Worm (Caenorhabditis elegans) whole organism, mixed stage, embryonic: ENCODE results near the gene erfa-3.
A peak's percentile ranks its signal among the peaks of the same experiment; 100 is the strongest.

ENCODE experiments used
- M03D4.4 ChIP-seq: sonication (generic microtip); optimal IDR thresholded peaks from 2 replicates; lab custom pipeline; 2017; ENCODE audit warnings: mild to moderate bottlenecking, missing genetic modification characterization, missing compliant biosample characterization
- bed-3 ChIP-seq: fragments of 200-800 bp; sonication (Bioruptor generic); optimal IDR thresholded peaks from 3 replicates; lab custom pipeline; 2018; ENCODE audit warnings: mild to moderate bottlenecking, missing genetic modification characterization, moderate library complexity, missing compliant biosample characterization
- blmp-1 ChIP-seq: fragments of 150-350 bp; optimal IDR thresholded peaks from 2 replicates; lab custom pipeline; 2014; ENCODE audit warnings: missing biosample characterization, missing genetic modification characterization
- ceh-39 ChIP-seq: fragments of 150-350 bp; optimal IDR thresholded peaks from 2 replicates; lab custom pipeline; 2014; ENCODE audit warnings: missing biosample characterization, missing genetic modification characterization
- ceh-43 ChIP-seq: fragments of 200-800 bp; sonication (Bioruptor generic); optimal IDR thresholded peaks from 2 replicates; lab custom pipeline; 2018; ENCODE audit warnings: mild to moderate bottlenecking, missing genetic modification characterization, moderate library complexity, missing compliant biosample characterization
- ces-1 ChIP-seq: fragments of 150-350 bp; optimal IDR thresholded peaks from 2 replicates; lab custom pipeline; 2014; ENCODE audit warnings: missing biosample characterization, missing genetic modification reagents, missing genetic modification characterization
- cnd-1 ChIP-seq: fragments of 200-800 bp; sonication (Bioruptor generic); optimal IDR thresholded peaks from 2 replicates; lab custom pipeline; 2018; ENCODE audit warnings: mild to moderate bottlenecking, missing genetic modification characterization, missing compliant biosample characterization
- elt-1 ChIP-seq: sonication (generic microtip); optimal IDR thresholded peaks from 2 replicates; lab custom pipeline; 2017; ENCODE audit warnings: missing genetic modification characterization, mild to moderate bottlenecking, missing compliant biosample characterization, antibody characterized with exemption, moderate library complexity, borderline replicate concordance; ENCODE audit not compliant: insufficient read depth
- elt-3 ChIP-seq: fragments of 150-350 bp; optimal IDR thresholded peaks from 2 replicates; lab custom pipeline; 2014; ENCODE audit warnings: missing biosample characterization, missing genetic modification characterization
- flh-1 ChIP-seq: fragments of 200-800 bp; sonication (Bioruptor generic); optimal IDR thresholded peaks from 2 replicates; lab custom pipeline; 2018; ENCODE audit warnings: mild to moderate bottlenecking, missing genetic modification characterization, moderate library complexity, missing compliant biosample characterization
- ham-2 ChIP-seq: fragments of 200-800 bp; sonication (Bioruptor generic); optimal IDR thresholded peaks from 2 replicates; lab custom pipeline; 2018; ENCODE audit warnings: mild to moderate bottlenecking, missing genetic modification characterization, missing compliant biosample characterization
- hlh-1 ChIP-seq: fragments of 150-350 bp; optimal IDR thresholded peaks from 2 replicates; lab custom pipeline; 2014; ENCODE audit warnings: missing biosample characterization, missing genetic modification reagents, missing genetic modification characterization
- lin-13 ChIP-seq: fragments of 150-350 bp; optimal IDR thresholded peaks from 2 replicates; lab custom pipeline; 2014; ENCODE audit warnings: missing biosample characterization, missing genetic modification characterization
- lin-32 ChIP-seq: fragments of 200-800 bp; sonication (Bioruptor generic); optimal IDR thresholded peaks from 2 replicates; lab custom pipeline; 2018; ENCODE audit warnings: mild to moderate bottlenecking, missing genetic modification characterization, missing compliant biosample characterization
- lsy-2 ChIP-seq: fragments of 150-350 bp; optimal IDR thresholded peaks from 2 replicates; lab custom pipeline; 2014; ENCODE audit warnings: missing biosample characterization, missing genetic modification characterization
- mep-1 ChIP-seq: fragments of 150-350 bp; optimal IDR thresholded peaks from 2 replicates; lab custom pipeline; 2017; ENCODE audit warnings: missing biosample characterization, missing genetic modification reagents, missing genetic modification characterization, inconsistent platforms
- mls-2 ChIP-seq: sonication (generic microtip); optimal IDR thresholded peaks from 2 replicates; lab custom pipeline; 2016; ENCODE audit warnings: mild to moderate bottlenecking, missing genetic modification characterization, moderate library complexity, missing compliant biosample characterization
- nhr-237 ChIP-seq: fragments of 150-350 bp; optimal IDR thresholded peaks from 2 replicates; lab custom pipeline; 2014; ENCODE audit warnings: missing biosample characterization, missing genetic modification characterization
- nhr-28 ChIP-seq: fragments of 150-350 bp; optimal IDR thresholded peaks from 2 replicates; lab custom pipeline; 2014; ENCODE audit warnings: missing biosample characterization, missing genetic modification characterization
- pha-4 ChIP-seq: fragments of 150-350 bp; optimal IDR thresholded peaks from 2 replicates; lab custom pipeline; 2018; ENCODE audit warnings: missing biosample characterization, missing genetic modification reagents, missing genetic modification characterization
- sem-2 ChIP-seq: fragments of 200-800 bp; sonication (Bioruptor generic); optimal IDR thresholded peaks from 2 replicates; lab custom pipeline; 2018; ENCODE audit warnings: mild to moderate bottlenecking, missing genetic modification characterization, missing compliant biosample characterization
- snpc-4 ChIP-seq: fragments of 150-350 bp; optimal IDR thresholded peaks from 2 replicates; lab custom pipeline; 2014; ENCODE audit warnings: missing biosample characterization, missing genetic modification characterization
- sptf-1 ChIP-seq: sonication (generic microtip); optimal IDR thresholded peaks from 2 replicates; lab custom pipeline; 2017; ENCODE audit warnings: mild to moderate bottlenecking, missing genetic modification characterization, moderate library complexity, missing compliant biosample characterization
- tbx-8 ChIP-seq: fragments of 200-800 bp; sonication (Bioruptor generic); optimal IDR thresholded peaks from 2 replicates; lab custom pipeline; 2018; ENCODE audit warnings: mild to moderate bottlenecking, missing genetic modification characterization, moderate library complexity, missing compliant biosample characterization
- unc-120 ChIP-seq: sonication (generic microtip); optimal IDR thresholded peaks from 2 replicates; lab custom pipeline; 2017; ENCODE audit warnings: missing genetic modification characterization, missing compliant biosample characterization; ENCODE audit not compliant: poor library complexity, severe bottlenecking
- unc-39 ChIP-seq: fragments of 150-350 bp; optimal IDR thresholded peaks from 2 replicates; lab custom pipeline; 2014; ENCODE audit warnings: missing biosample characterization, missing genetic modification characterization
- unc-62 ChIP-seq: fragments of 150-350 bp; optimal IDR thresholded peaks from 2 replicates; lab custom pipeline; 2014; ENCODE audit warnings: missing biosample characterization, missing genetic modification reagents, missing genetic modification characterization
- zip-8 ChIP-seq: fragments of 150-350 bp; optimal IDR thresholded peaks from 2 replicates; lab custom pipeline; 2014; ENCODE audit warnings: missing biosample characterization, missing genetic modification characterization

The erfa-3 gene

DNA sequence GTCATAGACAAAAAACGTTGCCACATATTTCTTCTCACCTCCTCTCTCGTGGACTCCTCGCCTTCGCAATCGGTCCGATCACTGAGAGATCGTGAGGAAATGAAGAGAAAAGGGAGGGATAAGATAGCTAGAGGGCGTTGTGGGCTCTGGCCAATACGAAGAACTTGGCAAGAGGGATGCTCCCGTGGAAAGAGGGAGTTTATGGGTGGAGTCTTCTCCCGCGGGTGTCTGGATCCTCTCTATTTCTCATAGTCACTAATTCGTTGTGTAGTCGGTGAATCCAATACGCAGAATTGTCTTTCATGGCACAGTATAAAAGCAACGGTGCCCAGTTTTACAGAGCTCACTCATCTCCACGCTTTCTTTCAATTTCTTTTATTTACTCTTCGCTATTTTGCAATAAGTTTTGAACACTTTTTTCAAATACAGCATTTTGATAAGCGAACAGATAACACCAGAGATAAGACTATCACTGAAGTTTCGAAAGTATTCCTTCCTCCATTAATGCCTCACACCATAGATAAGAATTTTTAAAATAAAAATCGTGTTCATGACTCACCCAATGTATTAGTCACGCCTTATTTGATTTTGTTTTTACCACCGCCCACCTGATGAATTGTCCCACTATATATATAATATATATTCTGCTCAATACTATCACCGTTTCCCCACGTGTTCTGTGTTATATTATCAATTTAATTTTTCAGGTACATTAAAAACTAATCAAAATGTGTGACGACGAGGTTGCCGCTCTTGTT lies 32.4 kb downstream of the erfa-3 start, which contains the start of gene act-1:
Gene act-1 (plus strand): TSS at position 708 of the 758 bp plus-strand sequence.
- TF ChIP-seq lin-13: no peak
- peak; percentile 32 for TF ChIP-seq unc-62 (GFP tag; lab: Kevin White, UChicago)
- peak; percentile 21 for TF ChIP-seq sptf-1
- peak; percentile 40 for TF ChIP-seq hlh-1 (tag; lab: Kevin White, UChicago)
- TF ChIP-seq M03D4.4 (tag; lab: Kevin White, UChicago): peak; percentile 43
- peak; percentile 95 for TF ChIP-seq unc-120
- TF ChIP-seq pha-4: no peak

DNA sequence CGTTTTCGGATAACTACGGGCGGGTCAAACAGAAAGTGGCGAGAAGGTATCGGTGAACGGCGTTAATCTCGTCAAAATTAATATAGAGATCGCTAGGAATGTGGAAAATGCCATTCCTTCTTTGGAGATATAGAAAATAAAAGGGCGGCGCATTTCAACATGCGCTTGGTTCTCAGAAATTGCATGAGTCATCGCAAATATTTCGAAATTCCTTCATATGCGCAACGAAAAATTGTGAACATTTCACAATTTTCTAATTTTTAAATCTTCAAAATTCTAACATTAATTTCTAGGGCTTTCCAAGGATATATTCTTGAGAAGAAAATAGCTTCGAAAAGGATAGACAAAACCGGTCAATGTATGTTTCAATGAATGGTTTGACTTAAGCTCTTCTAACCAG lies 34.0 kb downstream of the erfa-3 start:
- no peak for TF ChIP-seq mls-2 (tag; lab: Kevin White, UChicago)
- TF ChIP-seq blmp-1 (tag; lab: Kevin White, UChicago): no peak

DNA sequence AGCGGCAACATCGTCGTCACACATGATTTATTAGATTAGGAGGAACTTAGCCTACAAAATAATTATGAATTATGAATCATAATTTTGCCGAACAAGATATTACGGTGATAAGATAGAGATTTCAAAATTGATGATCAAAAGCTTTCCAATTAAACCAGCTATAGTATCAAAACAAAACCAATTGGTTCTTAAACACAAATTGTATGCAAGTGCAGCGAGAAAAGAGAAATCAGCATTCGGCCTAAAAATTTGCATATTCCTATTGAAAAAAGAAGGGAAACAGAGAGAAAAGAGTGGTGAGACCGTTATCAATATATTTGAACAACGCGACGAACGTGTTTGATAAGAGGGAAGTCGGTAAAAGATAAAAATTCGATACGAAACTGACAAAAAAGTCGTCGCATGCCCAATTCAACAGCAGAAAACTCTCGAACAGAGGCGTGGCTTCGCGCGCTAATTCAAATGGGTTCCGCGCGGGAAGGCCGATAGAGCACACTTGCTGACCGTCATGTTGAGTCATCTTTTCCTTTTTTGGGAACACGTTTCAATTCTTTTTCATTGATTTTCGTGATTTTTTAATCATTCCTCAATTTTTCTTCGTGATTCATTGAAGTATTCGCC lies 34.7 kb downstream of the erfa-3 start, which contains the start of gene act-2:
Gene act-2 (minus strand): TSS at position 51 of the 621 bp plus-strand sequence.
- peak; percentile 69 for TF ChIP-seq ces-1
- peak; percentile 49 for TF ChIP-seq cnd-1 (tag; lab: Kevin White, UChicago)
- peak; percentile 64 for TF ChIP-seq lsy-2 (tag; lab: Kevin White, UChicago)
- no peak for TF ChIP-seq ceh-43
- no peak for TF ChIP-seq nhr-28 (tag; lab: Kevin White, UChicago)
- TF ChIP-seq ham-2 (GFP tag; lab: Kevin White, UChicago): no peak
- TF ChIP-seq mep-1 (tag; lab: Kevin White, UChicago): peak; percentile 79
- TF ChIP-seq ceh-39 (tag; lab: Kevin White, UChicago): peak; percentile 74
- TF ChIP-seq snpc-4 (tag; lab: Kevin White, UChicago): no peak
- peak; percentile 19 for TF ChIP-seq nhr-237 (tag; lab: Kevin White, UChicago)
- peak; percentile 76 for TF ChIP-seq pha-4
- peak; percentile 46 for TF ChIP-seq unc-120
- no peak for TF ChIP-seq hlh-1 (tag; lab: Kevin White, UChicago)
- no peak for TF ChIP-seq tbx-8 (GFP tag; lab: Kevin White, UChicago)
- peak; percentile 67 for TF ChIP-seq lin-13

DNA sequence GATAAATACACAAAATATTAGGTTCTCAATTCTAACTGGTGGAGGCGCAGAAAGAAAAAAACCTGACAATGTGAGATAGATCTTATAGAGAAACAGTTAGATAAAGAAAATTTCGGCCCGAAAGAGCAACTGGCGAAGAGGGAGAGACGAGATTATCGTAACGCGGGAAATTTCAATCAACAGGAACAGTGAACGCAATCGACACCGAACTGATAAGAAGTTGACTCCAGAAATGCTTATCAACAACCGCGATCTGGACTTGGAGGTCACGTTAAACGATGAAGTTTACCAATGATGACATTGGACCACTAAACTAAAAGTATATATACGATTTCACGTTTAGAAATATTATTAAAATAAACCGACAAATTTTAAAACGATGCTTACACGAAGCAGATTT lies 36.5 kb downstream of the erfa-3 start:
- TF ChIP-seq elt-1 (tag; lab: Kevin White, UChicago) (peak; percentile 92), unc-39 (no peak)
- TF ChIP-seq, all 35 proteins: peak for 1

DNA sequence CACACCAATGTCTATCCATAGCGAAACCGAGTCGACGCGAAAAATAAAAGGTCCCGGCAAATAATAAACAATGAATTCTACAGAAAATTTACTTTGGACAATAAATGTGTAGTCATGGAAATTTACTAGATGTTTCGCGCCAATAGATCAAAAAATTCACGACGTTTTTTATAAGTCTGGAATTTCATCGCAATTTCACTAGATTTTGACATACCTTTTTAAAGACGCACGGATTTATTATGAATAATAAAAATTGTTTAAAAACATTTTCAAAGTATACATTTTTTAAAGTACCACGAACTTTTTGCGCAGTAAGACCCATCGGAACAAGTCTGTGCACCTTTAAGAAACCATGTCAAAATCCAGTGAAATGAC lies 36.9 kb downstream of the erfa-3 start:
- TF ChIP-seq bed-3 (GFP tag; lab: Kevin White, UChicago) (no peak), M03D4.4 (tag; lab: Kevin White, UChicago) (no peak), sem-2 (no peak), ceh-39 (tag; lab: Kevin White, UChicago) (no peak), ceh-43 (no peak), zip-8 (tag; lab: Kevin White, UChicago) (no peak), elt-1 (tag; lab: Kevin White, UChicago) (no peak), blmp-1 (tag; lab: Kevin White, UChicago) (no peak), elt-3 (no peak), lin-32 (GFP tag; lab: Kevin White, UChicago) (no peak), unc-120 (no peak), flh-1 (no peak), tbx-8 (GFP tag; lab: Kevin White, UChicago) (no peak), mep-1 (tag; lab: Kevin White, UChicago) (no peak)
- TF ChIP-seq, all 35 proteins: peak for 0
